Worm (Caenorhabditis elegans): Measurements from ENCODE around the gene ocam-1.

ocam-1 gene

DNA sequence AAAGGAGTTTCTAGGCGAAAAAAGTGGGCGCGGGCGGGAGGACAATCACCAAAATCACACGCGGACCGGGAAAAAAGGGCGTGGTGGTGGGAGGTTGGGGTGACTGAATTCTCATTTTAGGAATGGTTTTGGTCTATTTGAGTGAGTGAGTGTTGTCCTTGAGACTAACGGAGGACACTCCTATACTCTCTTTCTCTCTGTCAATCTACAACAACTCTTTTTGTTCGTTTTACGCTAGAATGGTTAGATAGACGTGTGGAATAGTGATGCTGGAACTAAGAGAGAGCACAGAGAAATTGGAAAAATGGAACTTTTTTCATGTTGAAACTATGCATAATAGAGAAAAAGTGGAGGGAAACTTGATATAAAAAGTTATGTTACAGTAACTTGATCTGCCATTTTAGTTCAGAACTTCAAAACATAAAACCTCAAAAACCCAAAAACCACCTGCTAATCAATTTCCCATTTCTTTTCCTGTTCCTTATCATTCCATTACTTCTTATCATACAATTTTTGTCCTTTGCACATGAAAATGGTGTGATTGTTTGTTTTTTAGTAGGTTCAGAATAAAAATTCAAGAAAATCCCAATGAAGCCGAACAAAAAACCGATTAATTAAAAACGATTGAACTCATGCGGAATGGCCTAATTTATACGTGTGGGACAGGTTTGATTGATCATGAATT lies 32.6 kb downstream of the ocam-1 start:
- TF ChIP-seq lin-32 (GFP tag; optimal IDR thresholded peaks at IDR 0.05) (no peak), mls-2 (tag; optimal IDR thresholded peaks at IDR 0.05) (no peak), nhr-76 (tag; optimal IDR thresholded peaks at IDR 0.05) (no peak), flh-1 (GFP tag; optimal IDR thresholded peaks at IDR 0.05) (no peak), nhr-12 (tag; optimal IDR thresholded peaks at IDR 0.05) (no peak), elt-1 (tag; optimal IDR thresholded peaks at IDR 0.05; ENCODE audit: borderline replicate concordance, insufficient read depth) (no peak), ceh-43 (GFP tag; optimal IDR thresholded peaks at IDR 0.05) (no peak), nhr-28 (tag; optimal IDR thresholded peaks at IDR 0.05) (no peak), M03D4.4 (tag; optimal IDR thresholded peaks at IDR 0.05) (no peak), nhr-237 (tag; optimal IDR thresholded peaks at IDR 0.05) (no peak), elt-3 (tag; optimal IDR thresholded peaks at IDR 0.05) (no peak), pha-4 (tag; optimal IDR thresholded peaks at IDR 0.05) (no peak), nhr-2 (tag; optimal IDR thresholded peaks at IDR 0.05) (no peak), mep-1 (tag; optimal IDR thresholded peaks at IDR 0.05) (no peak)

DNA sequence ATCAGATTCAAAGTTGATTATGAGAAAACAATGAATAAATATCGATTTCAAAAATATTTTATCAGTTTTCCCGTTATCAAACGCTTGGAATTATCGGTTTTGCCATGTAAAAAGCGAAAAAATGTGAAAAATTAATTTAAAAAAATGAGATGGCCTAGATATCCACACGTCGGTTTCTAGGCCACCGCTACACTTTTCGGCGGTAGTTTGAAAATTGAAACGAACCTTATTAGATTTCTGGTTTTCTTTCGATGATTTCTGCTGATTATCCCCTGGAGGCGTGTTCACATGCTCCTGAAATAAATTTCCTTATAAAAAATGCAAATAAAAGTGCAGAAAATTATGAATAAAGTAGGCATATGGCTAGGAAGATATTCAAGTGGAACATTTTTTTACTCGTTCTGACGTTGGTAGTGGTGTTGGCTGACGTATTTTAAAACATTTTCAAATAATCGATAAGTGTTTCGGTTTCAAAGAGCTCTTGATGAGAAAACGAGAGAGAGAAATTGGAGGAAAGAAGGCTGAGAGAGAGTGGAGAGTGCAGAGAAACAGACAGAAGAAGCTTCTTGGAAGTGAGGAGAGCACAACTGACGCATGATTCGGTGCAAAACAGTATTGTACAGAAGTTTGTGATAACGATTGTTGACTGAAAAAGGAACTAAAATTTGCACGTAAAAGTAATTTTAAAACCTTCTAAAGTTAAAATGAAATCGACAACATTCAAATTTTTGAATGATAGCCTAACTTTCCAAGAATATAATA lies 34.3 kb downstream of the ocam-1 start:
- peak; percentile 20 for TF ChIP-seq hlh-1 (tag; optimal IDR thresholded peaks at IDR 0.05)
- TF ChIP-seq nhr-2 (tag; optimal IDR thresholded peaks at IDR 0.05): no peak
- peak; percentile 16 for TF ChIP-seq ces-1 (GFP tag; optimal IDR thresholded peaks at IDR 0.05)
- no peak for TF ChIP-seq nhr-28 (tag; optimal IDR thresholded peaks at IDR 0.05)

DNA sequence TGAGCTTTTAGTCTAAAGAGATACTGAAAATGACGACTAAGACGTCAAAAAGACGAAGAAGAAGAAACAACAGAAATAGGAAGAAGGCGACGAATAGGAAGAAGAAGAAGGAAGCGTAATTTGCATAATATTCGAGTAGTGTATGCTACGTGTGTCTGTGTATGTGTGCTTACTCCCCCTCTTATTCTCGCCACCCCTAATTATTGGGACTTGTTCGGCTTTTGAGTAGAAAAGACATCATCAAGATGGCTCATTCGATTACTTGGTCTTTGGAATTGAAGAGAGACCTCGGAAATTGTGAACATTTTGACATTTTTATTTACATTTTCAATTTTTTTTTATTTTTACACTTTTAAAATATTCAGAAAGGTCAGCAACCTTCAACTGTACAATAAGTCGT lies 37.3 kb downstream of the ocam-1 start:
- peak; percentile 93 for TF ChIP-seq ces-1 (GFP tag; optimal IDR thresholded peaks at IDR 0.05)
- TF ChIP-seq sptf-1 (tag; optimal IDR thresholded peaks at IDR 0.05): peak; percentile 20
- no peak for TF ChIP-seq M03D4.4 (tag; optimal IDR thresholded peaks at IDR 0.05)

DNA sequence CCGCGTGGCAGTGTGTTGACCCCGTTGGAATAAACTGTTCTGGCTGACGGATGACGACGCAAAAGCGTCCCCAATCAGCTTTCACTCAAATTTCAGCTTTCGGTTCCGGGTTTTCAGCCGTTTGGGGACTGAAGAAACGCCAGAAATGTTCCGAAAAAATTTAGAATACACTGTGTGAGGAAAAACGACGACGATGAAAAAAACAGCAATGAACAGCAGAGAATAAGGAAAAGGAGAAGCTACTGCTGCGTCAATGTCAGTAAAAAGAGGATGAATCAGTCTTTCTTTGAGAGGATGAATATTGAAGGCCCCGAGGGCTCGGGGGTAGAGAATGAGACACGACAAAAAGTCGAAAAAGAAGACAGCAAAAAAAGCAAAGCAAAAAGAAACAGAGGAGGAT lies 38.7 kb downstream of the ocam-1 start:
- TF ChIP-seq ceh-43 (GFP tag; optimal IDR thresholded peaks at IDR 0.05) (no peak), lsy-2 (tag; optimal IDR thresholded peaks at IDR 0.05) (no peak), sptf-1 (tag; optimal IDR thresholded peaks at IDR 0.05) (peak; percentile 25), unc-62 (GFP tag; optimal IDR thresholded peaks at IDR 0.05) (no peak), nhr-28 (tag; optimal IDR thresholded peaks at IDR 0.05) (no peak), nhr-2 (tag; optimal IDR thresholded peaks at IDR 0.05) (no peak)

DNA sequence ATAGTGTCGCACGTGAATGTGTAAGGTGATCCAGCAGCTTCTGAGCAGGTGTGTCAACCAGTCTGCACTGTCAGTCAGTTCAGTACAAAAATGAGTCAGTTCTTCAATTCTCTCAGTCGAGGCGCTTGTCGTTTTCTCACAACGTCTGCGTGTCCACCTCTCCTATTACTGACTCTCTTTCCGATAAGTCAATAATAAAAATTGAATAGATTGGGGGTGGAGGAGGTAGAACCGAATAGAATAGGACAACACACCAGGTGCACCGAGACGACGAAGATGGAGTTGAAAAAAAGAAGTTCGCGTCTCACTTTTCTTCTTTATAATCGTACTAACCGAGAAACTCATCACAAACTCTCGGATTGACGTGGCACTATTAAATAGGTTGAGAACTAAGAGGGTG lies 39.7 kb downstream of the ocam-1 start:
- TF ChIP-seq M03D4.4 (tag; optimal IDR thresholded peaks at IDR 0.05) (no peak), ceh-43 (GFP tag; optimal IDR thresholded peaks at IDR 0.05) (no peak), ztf-11 (tag; optimal IDR thresholded peaks at IDR 0.05) (no peak), mep-1 (tag; optimal IDR thresholded peaks at IDR 0.05) (no peak), ceh-83 (GFP tag; optimal IDR thresholded peaks at IDR 0.05) (no peak), ces-1 (GFP tag; optimal IDR thresholded peaks at IDR 0.05) (peak; percentile 80), unc-120 (tag; optimal IDR thresholded peaks at IDR 0.05; ENCODE audit: poor library complexity, severe bottlenecking) (no peak)

DNA sequence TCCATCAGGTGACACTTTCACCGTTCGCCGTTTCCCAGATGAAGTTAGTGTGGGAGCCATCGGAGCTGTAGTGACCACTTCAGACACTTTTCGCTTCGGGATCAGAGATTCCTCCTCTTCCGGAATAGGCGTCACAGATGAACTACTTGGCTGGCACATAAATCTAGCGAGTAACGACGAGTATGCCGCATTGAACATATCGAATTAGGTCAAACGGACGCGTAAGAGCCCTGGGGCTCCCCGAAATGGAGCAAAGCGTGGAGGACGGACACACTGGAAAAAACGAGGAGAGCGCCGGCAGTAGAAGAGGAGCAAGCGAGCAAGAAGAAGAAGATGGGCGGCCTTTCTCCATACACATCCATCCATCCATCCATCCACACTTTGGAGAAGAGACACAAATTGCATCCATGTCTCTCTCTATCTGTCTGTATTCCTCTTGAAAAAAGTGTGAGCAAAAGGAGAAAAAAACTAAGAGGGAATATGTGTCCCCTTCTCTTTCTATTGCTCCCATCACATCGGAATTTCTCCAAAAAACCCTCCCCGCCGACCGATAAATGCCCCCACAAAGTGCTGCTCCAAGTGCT lies 41.1 kb downstream of the ocam-1 start:
- TF ChIP-seq snpc-4 (tag; optimal IDR thresholded peaks at IDR 0.05) (no peak), M03D4.4 (tag; optimal IDR thresholded peaks at IDR 0.05) (no peak), hlh-1 (tag; optimal IDR thresholded peaks at IDR 0.05) (no peak), ces-1 (GFP tag; optimal IDR thresholded peaks at IDR 0.05) (peak; percentile 58)

DNA sequence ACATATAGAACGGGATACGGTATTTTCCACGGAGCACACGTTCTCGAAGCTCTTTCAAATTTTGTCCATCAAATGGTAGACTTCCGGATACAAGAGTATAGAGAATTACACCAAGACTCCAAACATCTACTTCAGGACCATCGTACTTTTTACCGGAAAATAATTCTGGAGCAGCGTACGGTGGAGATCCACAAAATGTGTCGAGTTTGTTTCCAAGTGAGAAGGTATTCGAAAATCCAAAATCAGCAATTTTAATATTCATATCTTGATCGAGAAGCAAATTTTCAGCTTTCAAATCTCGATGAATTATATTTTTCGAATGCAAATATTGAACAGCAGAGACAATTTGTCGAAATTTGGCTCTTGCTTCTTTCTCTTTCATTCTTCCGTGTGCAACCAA lies 44.4 kb downstream of the ocam-1 start:
- TF ChIP-seq lin-13 (tag; optimal IDR thresholded peaks at IDR 0.05) (no peak), hlh-1 (tag; optimal IDR thresholded peaks at IDR 0.05) (no peak), nhr-237 (tag; optimal IDR thresholded peaks at IDR 0.05) (no peak), sptf-1 (tag; optimal IDR thresholded peaks at IDR 0.05) (no peak), blmp-1 (tag; optimal IDR thresholded peaks at IDR 0.05) (no peak), ztf-11 (tag; optimal IDR thresholded peaks at IDR 0.05) (no peak), ham-2 (GFP tag; optimal IDR thresholded peaks at IDR 0.05) (no peak), bed-3 (GFP tag; optimal IDR thresholded peaks at IDR 0.05) (no peak), unc-39 (tag; optimal IDR thresholded peaks at IDR 0.05) (no peak), M03D4.4 (tag; optimal IDR thresholded peaks at IDR 0.05) (no peak), pha-4 (tag; optimal IDR thresholded peaks at IDR 0.05) (no peak), lsy-2 (tag; optimal IDR thresholded peaks at IDR 0.05) (no peak)

All from whole organism, mixed stage, embryonic.